Worm (Caenorhabditis elegans): ENCODE measurements around the gene str-40.

ce11 chrV:3118167-3118566 is 49.2 kb upstream of the str-40 start, which contains the start of gene clec-210:
- TF ChIP-seq tbx-37 (GFP tag; conservative IDR thresholded peaks at IDR 0.05) (no peak), flt-1 (GFP tag; IDR thresholded peaks at IDR 0.05) (no peak)

Data from whole organism, early embryonic.